Worm (Caenorhabditis elegans) whole organism, young adult: ENCODE data around the gene agr-1.

Experiments used
- F49E8.2 ChIP-seq: sonication (generic microtip); optimal IDR thresholded peaks from 3 replicates; lab custom pipeline; 2017; ENCODE audit warnings: missing genetic modification characterization, mild to moderate bottlenecking, missing compliant biosample characterization, antibody characterized with exemption, moderate library complexity; ENCODE audit not compliant: insufficient read depth
- K11D2.4 ChIP-seq: fragments of 200-800 bp; sonication (Bioruptor generic); IDR thresholded peaks from 2 replicates; pipeline ENCODE4 v1.3.6; 2022; ENCODE audit warnings: missing genetic modification reagents, missing genetic modification characterization, missing compliant biosample characterization
- Y67H2A.10 ChIP-seq: fragments of 200-800 bp; sonication (Bioruptor generic); conservative IDR thresholded peaks from 2 replicates; pipeline ENCODE4 v1.3.6; 2022; ENCODE audit warnings: missing genetic modification reagents, missing genetic modification characterization, missing compliant biosample characterization
- Y79H2A.3 ChIP-seq: fragments of 200-800 bp; sonication (Bioruptor generic); conservative IDR thresholded peaks from 2 replicates; pipeline ENCODE4 v1.3.6; 2022; ENCODE audit warnings: missing genetic modification reagents, missing genetic modification characterization, missing compliant biosample characterization
- attf-3 ChIP-seq: fragments of 200-800 bp; sonication (Bioruptor generic); conservative IDR thresholded peaks from 2 replicates; pipeline ENCODE4 v1.3.6; 2022; ENCODE audit warnings: missing genetic modification reagents, missing genetic modification characterization, missing compliant biosample characterization
- chd-7 ChIP-seq: sonication (generic microtip); optimal IDR thresholded peaks from 2 replicates; lab custom pipeline; 2016; ENCODE audit warnings: mild to moderate bottlenecking, missing genetic modification characterization, moderate library complexity, missing compliant biosample characterization
- lsl-1 ChIP-seq: fragments of 200-800 bp; sonication (Bioruptor generic); optimal IDR thresholded peaks from 2 replicates; lab custom pipeline; 2018; ENCODE audit warnings: mild to moderate bottlenecking, missing genetic modification characterization, moderate library complexity, missing compliant biosample characterization
- nhr-179 ChIP-seq: sonication (generic microtip); optimal IDR thresholded peaks from 2 replicates; lab custom pipeline; 2016; ENCODE audit warnings: mild to moderate bottlenecking, missing genetic modification characterization, missing compliant biosample characterization
- pha-4 ChIP-seq: fragments of 150-350 bp; sonication (generic microtip); optimal IDR thresholded peaks from 2 replicates; lab custom pipeline; 2014; ENCODE audit warnings: missing biosample characterization, missing genetic modification reagents, missing genetic modification characterization
- tlf-1 ChIP-seq: fragments of 200-800 bp; sonication (Bioruptor generic); optimal IDR thresholded peaks from 2 replicates; lab custom pipeline; 2018; ENCODE audit warnings: mild to moderate bottlenecking, missing genetic modification characterization, missing compliant biosample characterization
- xnd-1 ChIP-seq: sonication (generic microtip); optimal IDR thresholded peaks from 2 replicates; lab custom pipeline; 2016; ENCODE audit warnings: missing genotype, missing genetic modification reagents, missing genetic modification characterization, missing compliant biosample characterization
- zfh-2 ChIP-seq: fragments of 200-800 bp; sonication (Bioruptor generic); conservative IDR thresholded peaks from 2 replicates; pipeline ENCODE4 v1.3.6; 2022; ENCODE audit warnings: missing genetic modification reagents, missing genetic modification characterization, missing compliant biosample characterization
- ztf-22 ChIP-seq: fragments of 200-800 bp; sonication (Bioruptor generic); optimal IDR thresholded peaks from 2 replicates; lab custom pipeline; 2018; ENCODE audit warnings: mild to moderate bottlenecking, missing genetic modification characterization, moderate library complexity, missing compliant biosample characterization
- ztf-28 ChIP-seq: fragments of 200-800 bp; sonication (Bioruptor generic); IDR thresholded peaks from 2 replicates; pipeline ENCODE4 v1.3.6; 2022; ENCODE audit warnings: missing genetic modification reagents, missing genetic modification characterization, missing compliant biosample characterization

ce11 chrII:6715853-6716252 lies 59.1 kb downstream of the agr-1 start:
- TF ChIP-seq tlf-1 (GFP tag; lab: Kevin White, UChicago) = no peak
- no peak for TF ChIP-seq attf-3 (GFP tag; lab: Robert Waterston, UW)
- TF ChIP-seq pha-4 (tag; lab: Kevin White, UChicago) = no peak
- TF ChIP-seq ztf-22 (GFP tag; lab: Kevin White, UChicago) = no peak
- TF ChIP-seq F49E8.2 (tag; lab: Kevin White, UChicago) = no peak
- no peak for TF ChIP-seq Y67H2A.10 (GFP tag; lab: Robert Waterston, UW)
- TF ChIP-seq ztf-28 = no peak
- no peak for TF ChIP-seq nhr-179 (tag; lab: Kevin White, UChicago)
- no peak for TF ChIP-seq lsl-1 (GFP tag; lab: Kevin White, UChicago)
- no peak for TF ChIP-seq Y79H2A.3 (GFP tag; lab: Robert Waterston, UW)
- no peak for TF ChIP-seq K11D2.4 (GFP tag; lab: Robert Waterston, UW)
- no peak for TF ChIP-seq zfh-2 (GFP tag; lab: Robert Waterston, UW)
- no peak for TF ChIP-seq chd-7
- no peak for TF ChIP-seq xnd-1 (tag; lab: Kevin White, UChicago)
